Fruit fly (Drosophila melanogaster) whole organism, embryonic: ENCODE data around the gene Dic2.
A peak's percentile ranks its signal among the peaks of the same experiment; 100 is the strongest.

Source experiments
- Awh ChIP-seq: fragments of 200-800 bp; sonication (Bioruptor generic); IDR thresholded peaks from 2 replicates; pipeline ENCODE4, ENCODE4 v1.3.6; 2022; ENCODE audit warnings: missing biosample characterization, missing genetic modification characterization
- CG11247 ChIP-seq: fragments of 200-800 bp; sonication (Bioruptor generic); IDR thresholded peaks from 2 replicates; pipeline ENCODE4 v1.3.6; 2022; ENCODE audit warnings: missing biosample characterization, missing genetic modification characterization
- CG13624 ChIP-seq: fragments of 200-800 bp; sonication (Bioruptor generic); optimal IDR thresholded peaks from 2 replicates; lab custom pipeline; 2016; ENCODE audit warnings: missing biosample characterization, missing genetic modification characterization
- CG13775 ChIP-seq: fragments of 200-800 bp; sonication (Bioruptor generic); optimal IDR thresholded peaks from 3 replicates; lab custom pipeline; 2017; ENCODE audit warnings: missing biosample characterization, mild to moderate bottlenecking, missing genetic modification characterization
- CG14050 ChIP-seq: fragments of 200-800 bp; sonication (Bioruptor generic); IDR thresholded peaks from 3 replicates; pipeline ENCODE4 v1.3.6; 2022; ENCODE audit warnings: missing biosample characterization, missing genetic modification characterization
- CG14710 ChIP-seq: fragments of 200-800 bp; sonication (Bioruptor generic); optimal IDR thresholded peaks from 3 replicates; lab custom pipeline; 2019; ENCODE audit warnings: missing biosample characterization, mild to moderate bottlenecking, missing genetic modification characterization, moderate library complexity
- CG17361 ChIP-seq: fragments of 200-800 bp; sonication (Bioruptor generic); IDR thresholded peaks from 3 replicates; pipeline ENCODE4 v1.3.6; 2022; ENCODE audit warnings: missing biosample characterization, missing genetic modification characterization
- CG2712 ChIP-seq: fragments of 200-800 bp; optimal IDR thresholded peaks from 3 replicates; lab custom pipeline; 2019; ENCODE audit warnings: missing biosample characterization, mild to moderate bottlenecking, missing genetic modification characterization, moderate library complexity
- CG31224 ChIP-seq: fragments of 200-800 bp; sonication (Bioruptor generic); IDR thresholded peaks from 2 replicates; pipeline ENCODE4 v1.3.6; 2022; ENCODE audit warnings: missing biosample characterization, missing genetic modification characterization
- CG3726 ChIP-seq: fragments of 200-800 bp; sonication (Bioruptor generic); IDR thresholded peaks from 3 replicates; pipeline ENCODE4, ENCODE4 v1.3.6; 2022; ENCODE audit warnings: missing biosample characterization, missing genetic modification characterization
- CG4282 ChIP-seq: fragments of 200-800 bp; sonication (Bioruptor generic); optimal IDR thresholded peaks from 2 replicates; lab custom pipeline; 2016; ENCODE audit warnings: missing biosample characterization, missing genetic modification characterization
- CG4360 ChIP-seq: fragments of 200-800 bp; sonication (Bioruptor generic); IDR thresholded peaks from 2 replicates; pipeline ENCODE4 v1.3.6; 2022; ENCODE audit warnings: missing biosample characterization, missing genetic modification characterization
- CG4820 ChIP-seq: fragments of 200-800 bp; sonication (Bioruptor generic); optimal IDR thresholded peaks from 3 replicates; lab custom pipeline; 2016; ENCODE audit warnings: missing biosample characterization, missing genetic modification characterization
- CG5953 ChIP-seq: fragments of 200-800 bp; sonication (Bioruptor generic); IDR thresholded peaks from 2 replicates; pipeline ENCODE4 v1.3.6; 2022; ENCODE audit warnings: missing biosample characterization, missing genetic modification characterization
- CG6791 ChIP-seq: fragments of 200-800 bp; sonication (Bioruptor generic); IDR thresholded peaks from 3 replicates; pipeline ENCODE4 v1.3.6; 2022; ENCODE audit warnings: missing biosample characterization, missing genetic modification characterization; ENCODE audit not compliant: partially characterized antibody
- CG8765 ChIP-seq: fragments of 200-800 bp; sonication (Bioruptor generic); IDR thresholded peaks from 2 replicates; pipeline ENCODE4 v1.3.6; 2022; ENCODE audit warnings: missing biosample characterization, missing genetic modification characterization
- CHES-1-like ChIP-seq: fragments of 200-800 bp; sonication (Bioruptor generic); optimal IDR thresholded peaks from 2 replicates; lab custom pipeline; 2016; ENCODE audit warnings: missing biosample characterization, missing genetic modification characterization
- D ChIP-seq, 2 experiments: fragments of 200-800 bp in 1 of 2; fragments of >200 bp in 1 of 2; sonication (Bioruptor generic) in 1 of 2; optimal IDR thresholded peaks; 2 replicates in 1 of 2; 3 replicates in 1 of 2; lab custom pipeline; 2017; ENCODE audit warnings: mild to moderate bottlenecking in 1 of 2, missing biosample characterization in 1 of 2, missing genetic modification characterization in 1 of 2, missing genetic modification reagents in 1 of 2
- Dref ChIP-seq: fragments of 200-800 bp; sonication (Bioruptor generic); IDR thresholded peaks from 2 replicates; pipeline ENCODE4 v1.3.6; 2022; ENCODE audit warnings: missing biosample characterization, missing genetic modification characterization
- E2f2 ChIP-seq: fragments of 200-800 bp; sonication (Bioruptor generic); IDR thresholded peaks from 2 replicates; pipeline ENCODE4 v1.3.6; 2022; ENCODE audit warnings: missing biosample characterization, missing genetic modification characterization
- H15 ChIP-seq: fragments of 200-800 bp; sonication (Bioruptor generic); IDR thresholded peaks from 3 replicates; pipeline ENCODE4 v1.3.6; 2022; ENCODE audit warnings: missing biosample characterization, missing genetic modification characterization
- Hmx ChIP-seq: fragments of 200-800 bp; sonication (Bioruptor generic); optimal IDR thresholded peaks from 2 replicates; lab custom pipeline; 2016; ENCODE audit warnings: missing biosample characterization, missing genetic modification characterization
- Scr ChIP-seq: fragments of 200-800 bp; sonication (Bioruptor generic); IDR thresholded peaks from 2 replicates; pipeline ENCODE4 v1.3.6; 2022; ENCODE audit warnings: missing biosample characterization, missing genetic modification characterization; ENCODE audit not compliant: partially characterized antibody
- Taf1 ChIP-seq: fragments of 200-800 bp; sonication (Bioruptor generic); IDR thresholded peaks from 2 replicates; pipeline ENCODE4 v1.3.6; 2022; ENCODE audit warnings: missing biosample characterization, missing genetic modification characterization
- Vsx1 ChIP-seq: fragments of 200-800 bp; sonication (Bioruptor generic); optimal IDR thresholded peaks from 2 replicates; lab custom pipeline; 2017; ENCODE audit warnings: missing biosample characterization, mild to moderate bottlenecking, missing genetic modification characterization, missing genetic modification reagents
- Xrp1 ChIP-seq: fragments of 200-800 bp; sonication (Bioruptor generic); IDR thresholded peaks from 2 replicates; pipeline ENCODE4 v1.3.6; 2022; ENCODE audit warnings: missing biosample characterization, missing genetic modification characterization
- aop ChIP-seq: fragments of 200-800 bp; sonication (Bioruptor generic); IDR thresholded peaks from 2 replicates; pipeline ENCODE4 v1.3.6; 2022; ENCODE audit warnings: missing biosample characterization, missing genetic modification characterization
- btn ChIP-seq: fragments of 200-800 bp; sonication (Bioruptor generic); optimal IDR thresholded peaks from 2 replicates; lab custom pipeline; 2016; ENCODE audit warnings: missing biosample characterization, missing genetic modification characterization
- chinmo ChIP-seq: fragments of 200-800 bp; sonication (Bioruptor generic); IDR thresholded peaks from 4 replicates; pipeline ENCODE4 v1.3.6; 2022; ENCODE audit warnings: missing biosample characterization, missing genetic modification characterization; ENCODE audit not compliant: partially characterized antibody
- croc ChIP-seq: fragments of 200-800 bp; sonication (Bioruptor generic); conservative IDR thresholded peaks from 3 replicates; pipeline ENCODE4 v1.3.6; 2022; ENCODE audit warnings: missing biosample characterization, missing genetic modification characterization
- disco-r ChIP-seq: fragments of 200-800 bp; sonication (Bioruptor generic); optimal IDR thresholded peaks from 2 replicates; lab custom pipeline; 2016; ENCODE audit warnings: missing biosample characterization, missing genetic modification characterization
- emc ChIP-seq: fragments of 200-800 bp; sonication (Bioruptor generic); optimal IDR thresholded peaks from 2 replicates; lab custom pipeline; 2016; ENCODE audit warnings: missing biosample characterization, missing genetic modification characterization
- exex ChIP-seq: fragments of 200-800 bp; sonication (Bioruptor generic); optimal IDR thresholded peaks from 4 replicates; lab custom pipeline; 2018; ENCODE audit warnings: missing biosample characterization, mild to moderate bottlenecking, missing genetic modification characterization, moderate library complexity
- fd3F ChIP-seq: fragments of 200-800 bp; sonication (Bioruptor generic); optimal IDR thresholded peaks from 2 replicates; lab custom pipeline; 2018; ENCODE audit warnings: missing biosample characterization, mild to moderate bottlenecking, missing genetic modification characterization, moderate library complexity
- ftz-f1 ChIP-seq: fragments of 200-800 bp; sonication (Bioruptor generic); optimal IDR thresholded peaks from 2 replicates; lab custom pipeline; 2016; ENCODE audit warnings: missing biosample characterization, missing genetic modification characterization
- h ChIP-seq: fragments of >200 bp; optimal IDR thresholded peaks from 2 replicates; lab custom pipeline; 2017
- her ChIP-seq: fragments of 200-800 bp; sonication (Bioruptor generic); optimal IDR thresholded peaks from 2 replicates; lab custom pipeline; 2016; ENCODE audit warnings: missing biosample characterization, missing genetic modification characterization
- inv ChIP-seq: fragments of 200-800 bp; sonication (Bioruptor generic); IDR thresholded peaks from 2 replicates; pipeline ENCODE4 v1.3.6; 2022; ENCODE audit warnings: missing biosample characterization, missing genetic modification characterization; ENCODE audit not compliant: partially characterized antibody
- kay ChIP-seq: fragments of 200-800 bp; sonication (Bioruptor generic); optimal IDR thresholded peaks from 2 replicates; lab custom pipeline; 2016; ENCODE audit warnings: missing biosample characterization, missing genetic modification characterization
- kni ChIP-seq: fragments of 200-800 bp; sonication (Bioruptor generic); optimal IDR thresholded peaks from 3 replicates; lab custom pipeline; 2017; ENCODE audit warnings: mild to moderate bottlenecking, missing biosample characterization, missing genetic modification reagents, missing genetic modification characterization
- nerfin-2 ChIP-seq: fragments of 200-800 bp; sonication (Bioruptor generic); IDR thresholded peaks from 2 replicates; pipeline ENCODE4 v1.3.6; 2022; ENCODE audit warnings: missing biosample characterization, missing genetic modification characterization; ENCODE audit not compliant: partially characterized antibody
- p53 ChIP-seq: fragments of 200-800 bp; sonication (Bioruptor generic); optimal IDR thresholded peaks from 2 replicates; lab custom pipeline; 2016; ENCODE audit warnings: missing biosample characterization, missing genetic modification characterization
- pfk ChIP-seq: fragments of 200-800 bp; sonication (Bioruptor generic); optimal IDR thresholded peaks from 2 replicates; lab custom pipeline; 2018; ENCODE audit warnings: missing biosample characterization, mild to moderate bottlenecking, missing genetic modification characterization, moderate library complexity
- sim ChIP-seq: fragments of 200-800 bp; sonication (Bioruptor generic); IDR thresholded peaks from 2 replicates; pipeline ENCODE4 v1.3.6; 2022; ENCODE audit warnings: missing biosample characterization, missing genetic modification characterization
- sna ChIP-seq: fragments of 200-800 bp; sonication (Bioruptor generic); IDR thresholded peaks from 2 replicates; pipeline ENCODE4 v1.3.6; 2022; ENCODE audit warnings: missing biosample characterization, missing genetic modification characterization; ENCODE audit not compliant: partially characterized antibody
- sob ChIP-seq: fragments of 200-800 bp; sonication (Bioruptor generic); IDR thresholded peaks from 2 replicates; pipeline ENCODE4 v1.3.6; 2022; ENCODE audit warnings: missing biosample characterization, missing genetic modification characterization
- sqz ChIP-seq: fragments of 200-800 bp; sonication (Bioruptor generic); optimal IDR thresholded peaks from 3 replicates; lab custom pipeline; 2018; ENCODE audit warnings: missing biosample characterization, mild to moderate bottlenecking, missing genetic modification characterization
- trh ChIP-seq: fragments of 200-800 bp; sonication (Bioruptor generic); optimal IDR thresholded peaks from 2 replicates; lab custom pipeline; 2016; ENCODE audit warnings: missing biosample characterization, missing genetic modification characterization
- zf30C ChIP-seq: fragments of 200-800 bp; sonication (Bioruptor generic); optimal IDR thresholded peaks from 3 replicates; lab custom pipeline; 2018; ENCODE audit warnings: missing biosample characterization, mild to moderate bottlenecking, missing genetic modification characterization

The Dic2 gene

dm6 chr3R:20501327-20501726 lies at the start of gene Dic2:
Gene Dic2 (minus strand): TSS chr3R:20501427.
- no peak for TF ChIP-seq CG13624 (GFP tag; lab: Kevin White, UChicago)
- no peak for TF ChIP-seq CG4282 (GFP tag; lab: Kevin White, UChicago)
- no peak for TF ChIP-seq trh
- TF ChIP-seq pfk (GFP tag; lab: Kevin White, UChicago): no peak
- TF ChIP-seq p53 (GFP tag; lab: Kevin White, UChicago): no peak
- TF ChIP-seq chinmo: no peak
- TF ChIP-seq h (lab: Kevin White, UChicago): no peak
- no peak for TF ChIP-seq Taf1 (GFP tag; lab: Robert Waterston, UW)
- no peak for TF ChIP-seq sqz (GFP tag; lab: Kevin White, UChicago)
- TF ChIP-seq zf30C (GFP tag; lab: Kevin White, UChicago): no peak
- no peak for TF ChIP-seq E2f2 (GFP tag; lab: Robert Waterston, UW)
- no peak for TF ChIP-seq her (GFP tag; lab: Kevin White, UChicago)
- TF ChIP-seq nerfin-2 (GFP tag; lab: Robert Waterston, UW): no peak
- no peak for TF ChIP-seq emc
- no peak for TF ChIP-seq CG14710 (tag; lab: Kevin White, UChicago)
- no peak for TF ChIP-seq CG4360 (GFP tag; lab: Robert Waterston, UW)
- TF ChIP-seq CG17361 (GFP tag; lab: Robert Waterston, UW): no peak
- no peak for TF ChIP-seq inv

dm6 chr3R:20549855-20550603 lies 48.8 kb upstream of the Dic2 start:
- TF ChIP-seq CG5953 (GFP tag; lab: Robert Waterston, UW) (peak; percentile 64), kni (GFP tag; lab: Kevin White, UChicago) (no peak), Xrp1 (GFP tag; lab: Robert Waterston, UW) (peak; percentile 87), disco-r (GFP tag; lab: Kevin White, UChicago) (no peak), CG6791 (GFP tag; lab: Robert Waterston, UW) (0 out of 3 replicates have a peak, but pooled peaks have one; percentile 5), exex (tag; lab: Kevin White, UChicago) (peak; percentile 84), CG14050 (peak; percentile 74), CG4360 (GFP tag; lab: Robert Waterston, UW) (peak; percentile 85), CG31224 (GFP tag; lab: Robert Waterston, UW) (peak; percentile 67; the same call in 1 of the 2 replicates), Scr (GFP tag; lab: Robert Waterston, UW) (no peak), Vsx1 (GFP tag; lab: Kevin White, UChicago) (peak; percentile 94), D (optimal IDR thresholded peaks at IDR 0.05; lab: Kevin White, UChicago) (no peak), D (GFP tag; optimal IDR thresholded peaks at IDR 0.05; lab: Kevin White, UChicago) (peak; percentile 85), btn (GFP tag; lab: Kevin White, UChicago) (no peak), ftz-f1 (GFP tag; lab: Kevin White, UChicago) (no peak), Dref (GFP tag; lab: Robert Waterston, UW) (0 out of 2 replicates have a peak, but pooled peaks have one; percentile 18), CG11247 (GFP tag; lab: Robert Waterston, UW) (peak; percentile 76), CHES-1-like (GFP tag; lab: Kevin White, UChicago) (no peak), p53 (GFP tag; lab: Kevin White, UChicago) (no peak), sim (GFP tag; lab: Robert Waterston, UW) (peak; percentile 63), CG13775 (GFP tag; lab: Kevin White, UChicago) (peak; percentile 81), CG8765 (GFP tag; lab: Robert Waterston, UW) (no peak; the same call in 1 of the 2 replicates), croc (peak; percentile 79), sna (no peak), Hmx (no peak), H15 (peak; percentile 74; the same call in 2 of the 3 replicates), sob (GFP tag; lab: Robert Waterston, UW) (peak; percentile 84), Awh (GFP tag; lab: Robert Waterston, UW) (peak; percentile 76), CG2712 (peak; percentile 93), CG3726 (GFP tag; lab: Robert Waterston, UW) (peak; percentile 78; the same call in 2 of the 3 replicates), CG4820 (peak; percentile 86), fd3F (GFP tag; lab: Kevin White, UChicago) (peak; percentile 77), kay (GFP tag; lab: Kevin White, UChicago) (peak; percentile 62), aop (GFP tag; lab: Robert Waterston, UW) (no peak)
